Worm (Caenorhabditis elegans): ENCODE measurements around the gene Y17G7B.22.

Y17G7B.22 gene

DNA sequence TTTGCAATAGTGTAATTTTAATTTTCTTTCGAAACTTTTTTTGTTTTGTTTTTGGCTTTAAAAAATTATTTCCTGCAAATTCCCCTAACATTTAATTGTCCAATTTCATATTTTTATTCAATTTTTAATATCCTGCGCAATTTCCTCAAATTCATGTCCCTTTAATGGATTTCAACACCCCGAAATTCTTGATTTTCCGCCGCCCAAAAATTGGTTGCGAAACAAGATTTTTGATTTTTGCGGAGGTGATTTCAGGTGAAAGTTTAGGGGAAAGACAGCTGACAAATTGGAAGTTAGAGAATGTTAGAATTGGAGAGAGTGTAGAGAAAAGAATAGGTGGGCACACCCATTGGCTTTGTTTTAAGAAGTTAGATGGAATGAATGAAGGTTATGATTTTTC is 27.2 kb downstream of the Y17G7B.22 start:
- TF ChIP-seq set-16 (GFP tag; IDR thresholded peaks at IDR 0.05) (no peak), mdl-1 (tag; optimal IDR thresholded peaks at IDR 0.05) (no peak), nhr-48 (tag; optimal IDR thresholded peaks at IDR 0.05) (no peak), ceh-20 (GFP tag; IDR thresholded peaks at IDR 0.05) (no peak), cey-2 (tag; optimal IDR thresholded peaks at IDR 0.05; ENCODE audit: borderline replicate concordance, insufficient read depth) (no peak), aha-1 (tag) (peak; percentile 70), lin-1 (GFP tag; IDR thresholded peaks at IDR 0.05) (no peak)

DNA sequence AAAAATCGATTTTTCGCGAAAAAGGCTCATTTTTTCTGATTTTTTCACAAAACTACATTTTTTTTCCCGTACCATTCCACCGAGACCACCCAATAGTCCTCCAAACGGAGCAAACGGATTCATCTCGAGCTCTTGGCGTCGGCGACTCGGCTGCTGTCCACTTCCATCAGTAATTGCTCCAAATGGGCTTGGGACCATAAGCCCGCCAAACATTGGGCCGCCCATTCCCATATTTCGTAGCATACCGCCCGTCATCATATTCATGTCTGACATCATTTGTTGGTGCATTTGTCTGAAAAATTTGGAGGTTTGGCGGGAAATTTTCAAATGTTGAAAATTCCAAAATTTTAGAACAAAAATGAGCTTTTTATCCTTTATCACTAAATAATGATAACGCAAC is 30.9 kb downstream of the Y17G7B.22 start:
- TF ChIP-seq F44E2.7 (GFP tag; IDR thresholded peaks at IDR 0.05) (no peak), egl-43 (GFP tag; IDR thresholded peaks at IDR 0.05) (0 out of 2 replicates have a peak, but pooled peaks have one; percentile 30), unc-62 (GFP tag; optimal IDR thresholded peaks at IDR 0.05 in 1 of 2) (peak in 1 of 2 experiments; percentile 73), unc-62 (tag; optimal IDR thresholded peaks at IDR 0.05) (no peak), sdz-12 (GFP tag; optimal IDR thresholded peaks at IDR 0.05) (peak; percentile 67), dmd-9 (GFP tag; IDR thresholded peaks at IDR 0.05) (0 out of 2 replicates have a peak, but pooled peaks have one; percentile 21), zfp-2 (tag; optimal IDR thresholded peaks at IDR 0.05) (no peak), snpc-1.2 (GFP tag; IDR thresholded peaks at IDR 0.05) (peak; percentile 17; the same call in 1 of the 2 replicates), lim-7 (GFP tag; IDR thresholded peaks at IDR 0.05) (peak; percentile 60; the same call in 1 of the 2 replicates)

DNA sequence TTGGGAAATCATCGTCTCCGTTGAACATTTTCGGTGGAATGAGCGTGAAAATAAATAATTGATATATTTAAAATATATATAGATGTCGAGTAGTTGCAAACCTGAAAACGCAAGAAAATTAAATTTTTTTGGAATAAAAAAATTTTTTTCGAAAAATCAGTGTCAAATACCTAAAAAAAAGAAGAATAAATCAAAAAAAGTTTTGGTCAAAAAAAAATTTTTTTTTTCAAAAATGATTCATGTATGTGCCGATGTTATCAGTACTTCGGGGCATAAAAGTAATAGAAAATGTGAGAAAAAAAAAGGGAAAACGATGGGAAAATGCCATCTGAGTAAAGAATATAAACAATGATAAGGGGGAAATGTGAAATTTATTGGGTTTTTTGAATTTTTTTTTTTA is 32.1 kb downstream of the Y17G7B.22 start, which contains the start of gene Y17G7B.17:
Y17G7B.17 (minus strand) TSS at position 101 of the 400 bp plus-strand sequence.
- TF ChIP-seq pqm-1 (tag; optimal IDR thresholded peaks at IDR 0.05) (peak; percentile 4), Y105C5A.15 (GFP tag; IDR thresholded peaks at IDR 0.05) (no peak), php-3 (GFP tag; IDR thresholded peaks at IDR 0.05) (peak; percentile 35; the same call in 1 of the 2 replicates), nhr-77 (tag; optimal IDR thresholded peaks at IDR 0.05) (no peak), nhr-28 (tag; optimal IDR thresholded peaks at IDR 0.05) (peak; percentile 21)

DNA sequence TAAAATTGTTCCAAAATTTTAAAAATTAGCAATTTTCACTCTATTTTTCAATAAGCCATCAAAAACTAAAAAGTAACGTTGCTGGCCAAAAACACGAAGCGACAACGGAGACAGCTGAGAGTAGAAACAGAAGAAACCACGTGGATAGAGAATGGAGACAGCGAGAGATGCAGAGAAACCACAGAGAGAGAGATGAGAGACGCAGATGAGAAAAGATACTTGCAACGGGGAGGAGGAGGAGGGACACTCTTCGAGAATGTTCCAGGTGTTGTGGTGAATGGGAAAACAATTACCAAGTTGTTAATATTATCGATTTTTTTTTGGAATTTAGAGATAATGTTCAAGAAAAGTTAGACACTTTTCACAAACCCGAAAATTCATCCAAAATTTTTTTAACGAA is 34.5 kb downstream of the Y17G7B.22 start:
- TF ChIP-seq spr-1 (tag; optimal IDR thresholded peaks at IDR 0.05) (peak; percentile 89), daf-16 (GFP tag; optimal IDR thresholded peaks at IDR 0.05) (peak; percentile 78 to 97), daf-16 (tag; optimal IDR thresholded peaks at IDR 0.05) (peak; percentile 94), R02D3.7 (tag; optimal IDR thresholded peaks at IDR 0.05) (no peak), mxl-2 (GFP tag; conservative IDR thresholded peaks at IDR 0.05) (no peak), ceh-62 (tag; optimal IDR thresholded peaks at IDR 0.05) (no peak), nhr-76 (tag; optimal IDR thresholded peaks at IDR 0.05) (peak; percentile 51), nhr-28 (tag; optimal IDR thresholded peaks at IDR 0.05) (peak; percentile 85), nhr-48 (tag; optimal IDR thresholded peaks at IDR 0.05) (peak; percentile 89), sdz-12 (GFP tag; optimal IDR thresholded peaks at IDR 0.05) (no peak), ceh-44 (GFP tag; IDR thresholded peaks at IDR 0.05) (no peak), D1046.2 (GFP tag; IDR thresholded peaks at IDR 0.05) (0 out of 2 replicates have a peak, but pooled peaks have one; percentile 35), ceh-20 (GFP tag; IDR thresholded peaks at IDR 0.05) (peak; percentile 92), set-16 (GFP tag; IDR thresholded peaks at IDR 0.05) (peak; percentile 70), lsy-2 (tag; optimal IDR thresholded peaks at IDR 0.05) (peak; percentile 78 to 93), unc-39 (tag; optimal IDR thresholded peaks at IDR 0.05) (no peak), Y105C5A.15 (GFP tag; IDR thresholded peaks at IDR 0.05) (0 out of 2 replicates have a peak, but pooled peaks have one; percentile 29), mdt-29 (GFP tag; IDR thresholded peaks at IDR 0.05) (peak; percentile 98), snpc-1.2 (GFP tag; IDR thresholded peaks at IDR 0.05) (no peak), nhr-25 (tag; optimal IDR thresholded peaks at IDR 0.05; ENCODE audit: borderline replicate concordance, insufficient read depth) (peak; percentile 64), zip-2 (tag; optimal IDR thresholded peaks at IDR 0.05) (peak; percentile 84), ztf-7 (tag; optimal IDR thresholded peaks at IDR 0.05) (peak; percentile 82), lim-7 (GFP tag; IDR thresholded peaks at IDR 0.05) (no peak), zfp-2 (tag; optimal IDR thresholded peaks at IDR 0.05) (peak; percentile 41), zip-11 (GFP tag; IDR thresholded peaks at IDR 0.05) (no peak), pha-4 (GFP tag; IDR thresholded peaks at IDR 0.05) (peak; percentile 79), pha-4 (tag; optimal IDR thresholded peaks at IDR 0.05) (peak; percentile 86), lin-29 (GFP tag; IDR thresholded peaks at IDR 0.05) (no peak), daf-12 (tag; optimal IDR thresholded peaks at IDR 0.05) (no peak), arid-1 (GFP tag; conservative IDR thresholded peaks at IDR 0.05) (peak; percentile 81), dmd-8 (GFP tag; IDR thresholded peaks at IDR 0.05) (no peak), madf-5 (GFP tag; IDR thresholded peaks at IDR 0.05) (no peak), dpl-1 (GFP tag; optimal IDR thresholded peaks at IDR 0.05) (peak; percentile 80)

Data from whole organism, L4 larva.